Worm (Caenorhabditis elegans): ENCODE results near the gene cyp-14A1.

DNA sequence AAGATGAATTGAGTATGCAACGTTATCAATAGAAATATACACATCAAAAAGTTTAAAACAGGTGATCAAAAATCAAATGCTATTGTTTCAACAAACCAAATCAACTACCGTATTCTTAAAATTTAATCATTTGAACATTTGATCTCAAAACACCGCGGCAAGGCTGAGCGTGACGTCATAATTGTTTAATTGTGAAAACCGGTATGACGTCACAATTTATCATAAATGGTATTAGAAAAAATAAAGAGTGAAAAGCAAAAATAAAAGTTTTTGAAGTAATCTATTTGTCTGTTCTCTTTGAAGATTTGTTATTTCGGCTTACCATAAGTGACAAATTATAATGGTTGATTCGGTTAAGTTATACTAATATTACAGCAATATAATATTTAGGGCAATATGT lies 39.4 kb downstream of the cyp-14A1 start:
- TF ChIP-seq him-1 (tag; optimal IDR thresholded peaks at IDR 0.05), result no peak
- TF ChIP-seq W03F9.2 (tag; optimal IDR thresholded peaks at IDR 0.05), result no peak
- TF ChIP-seq dao-5 (tag; optimal IDR thresholded peaks at IDR 0.05), result no peak

Data from whole organism, L4/young adult.